Worm (Caenorhabditis elegans): ENCODE results near the gene C15C8.7.

ce11 chrV:12711999-12712398, 32.9 kb downstream of the C15C8.7 start, which contains the start of gene R11D1.3:
- TF ChIP-seq nhr-76 (tag; optimal IDR thresholded peaks at IDR 0.05): no peak
- no peak for TF ChIP-seq cnd-1 (tag; optimal IDR thresholded peaks at IDR 0.05)
- no peak for TF ChIP-seq nhr-28 (tag; optimal IDR thresholded peaks at IDR 0.05)
- no peak for TF ChIP-seq lsy-2 (tag; optimal IDR thresholded peaks at IDR 0.05)
- TF ChIP-seq ces-1 (GFP tag; optimal IDR thresholded peaks at IDR 0.05): no peak
- no peak for TF ChIP-seq lin-13 (tag; optimal IDR thresholded peaks at IDR 0.05)
- TF ChIP-seq ztf-11 (tag; optimal IDR thresholded peaks at IDR 0.05): no peak
- no peak for TF ChIP-seq nhr-237 (tag; optimal IDR thresholded peaks at IDR 0.05)
- no peak for TF ChIP-seq mab-5 (tag; optimal IDR thresholded peaks at IDR 0.05)
- no peak for TF ChIP-seq hlh-1 (tag; optimal IDR thresholded peaks at IDR 0.05)
